Fruit fly (Drosophila melanogaster) whole organism, embryonic: ENCODE results near the gene CG3071.
A peak's percentile ranks its signal among the peaks of the same experiment; 100 is the strongest.

Experiments used
- Atf3 ChIP-seq: fragments of 200-800 bp; sonication (Bioruptor generic); optimal IDR thresholded peaks from 3 replicates; lab custom pipeline; 2016; ENCODE audit warnings: missing biosample characterization, missing genetic modification characterization
- CG10209 ChIP-seq: fragments of 200-800 bp; sonication (Bioruptor generic); optimal IDR thresholded peaks from 3 replicates; lab custom pipeline; 2017; ENCODE audit warnings: missing biosample characterization, mild to moderate bottlenecking, missing genetic modification characterization, missing genetic modification reagents
- CG10267 ChIP-seq: fragments of 200-800 bp; sonication (Bioruptor generic); optimal IDR thresholded peaks from 2 replicates; lab custom pipeline; 2018; ENCODE audit warnings: missing biosample characterization, mild to moderate bottlenecking, missing genetic modification characterization, moderate library complexity
- CG15011 ChIP-seq: fragments of 200-800 bp; sonication (Bioruptor generic); optimal IDR thresholded peaks from 3 replicates; lab custom pipeline; 2018; ENCODE audit warnings: missing biosample characterization, mild to moderate bottlenecking, missing genetic modification characterization
- CG15269 ChIP-seq: fragments of 200-800 bp; sonication (Bioruptor generic); optimal IDR thresholded peaks from 2 replicates; lab custom pipeline; 2018; ENCODE audit warnings: missing biosample characterization, mild to moderate bottlenecking, missing genetic modification characterization, moderate library complexity
- CG1529 ChIP-seq: fragments of 200-800 bp; sonication (Bioruptor generic); optimal IDR thresholded peaks from 3 replicates; lab custom pipeline; 2018; ENCODE audit warnings: missing biosample characterization, missing genetic modification characterization
- CG15601 ChIP-seq: fragments of 200-800 bp; sonication (Bioruptor generic); optimal IDR thresholded peaks from 3 replicates; lab custom pipeline; 2019; ENCODE audit warnings: missing biosample characterization, mild to moderate bottlenecking, missing genetic modification characterization, moderate library complexity
- CG18599 ChIP-seq: fragments of 200-800 bp; sonication (Bioruptor generic); optimal IDR thresholded peaks from 3 replicates; lab custom pipeline; 2017; ENCODE audit warnings: missing biosample characterization, missing genetic modification characterization, mild to moderate bottlenecking, moderate library complexity, missing genetic modification reagents
- CG34224 ChIP-seq: fragments of 200-800 bp; sonication (Bioruptor generic); IDR thresholded peaks from 3 replicates; pipeline ENCODE4 v1.3.6; 2022; ENCODE audit warnings: missing biosample characterization, missing genetic modification characterization; ENCODE audit not compliant: partially characterized antibody
- CG34422 ChIP-seq: fragments of 200-800 bp; sonication (Bioruptor generic); IDR thresholded peaks from 3 replicates; pipeline ENCODE4 v1.3.6; 2022; ENCODE audit warnings: missing biosample characterization, missing genetic modification characterization
- CG4328 ChIP-seq: fragments of 200-800 bp; sonication (Bioruptor generic); optimal IDR thresholded peaks from 3 replicates; lab custom pipeline; 2017; ENCODE audit warnings: missing biosample characterization, missing genetic modification reagents, missing genetic modification characterization
- CG4404 ChIP-seq: fragments of 200-800 bp; sonication (Bioruptor generic); IDR thresholded peaks from 2 replicates; pipeline ENCODE4 v1.3.6; 2022; ENCODE audit warnings: missing biosample characterization, missing genetic modification characterization
- CG4820 ChIP-seq: fragments of 200-800 bp; sonication (Bioruptor generic); optimal IDR thresholded peaks from 3 replicates; lab custom pipeline; 2016; ENCODE audit warnings: missing biosample characterization, missing genetic modification characterization
- CG7357 ChIP-seq: fragments of 200-800 bp; sonication (Bioruptor generic); IDR thresholded peaks from 3 replicates; pipeline ENCODE4 v1.3.6; 2022; ENCODE audit warnings: missing biosample characterization, missing genetic modification characterization
- CG7839 ChIP-seq: fragments of 200-800 bp; sonication (Bioruptor generic); optimal IDR thresholded peaks from 3 replicates; lab custom pipeline; 2018; ENCODE audit warnings: missing biosample characterization, mild to moderate bottlenecking, missing genetic modification characterization, moderate library complexity
- CG8089 ChIP-seq: fragments of 200-800 bp; sonication (Bioruptor generic); optimal IDR thresholded peaks from 3 replicates; lab custom pipeline; 2016; ENCODE audit warnings: missing biosample characterization, missing genetic modification characterization
- CG8290 ChIP-seq, 3 experiments: fragments of 200-800 bp; sonication (Bioruptor generic); optimal IDR thresholded peaks; 2 replicates each; lab custom pipeline; 2016 to 2019; ENCODE audit warnings: missing biosample characterization in 3 of 3, missing genetic modification characterization in 3 of 3, mild to moderate bottlenecking in 2 of 3, moderate library complexity in 1 of 3
- Chrac-16 ChIP-seq: fragments of 200-800 bp; sonication (Bioruptor generic); optimal IDR thresholded peaks from 3 replicates; lab custom pipeline; 2016; ENCODE audit warnings: missing biosample characterization, missing genetic modification characterization
- D19A ChIP-seq: fragments of 200-800 bp; optimal IDR thresholded peaks from 3 replicates; lab custom pipeline; 2019; ENCODE audit warnings: missing biosample characterization, mild to moderate bottlenecking, missing genetic modification characterization, moderate library complexity
- Dek ChIP-seq: fragments of 200-800 bp; sonication (Bioruptor generic); optimal IDR thresholded peaks from 3 replicates; lab custom pipeline; 2019; ENCODE audit warnings: missing biosample characterization, mild to moderate bottlenecking, missing genetic modification characterization, moderate library complexity
- Dref ChIP-seq: fragments of 200-800 bp; sonication (Bioruptor generic); IDR thresholded peaks from 2 replicates; pipeline ENCODE4 v1.3.6; 2022; ENCODE audit warnings: missing biosample characterization, missing genetic modification characterization
- E2f2 ChIP-seq: fragments of 200-800 bp; sonication (Bioruptor generic); IDR thresholded peaks from 2 replicates; pipeline ENCODE4 v1.3.6; 2022; ENCODE audit warnings: missing biosample characterization, missing genetic modification characterization
- Ets97D ChIP-seq: fragments of 200-800 bp; sonication (Bioruptor generic); optimal IDR thresholded peaks from 3 replicates; lab custom pipeline; 2016; ENCODE audit warnings: missing biosample characterization, missing genetic modification characterization
- HmgD ChIP-seq: fragments of 200-800 bp; sonication (Bioruptor generic); optimal IDR thresholded peaks from 3 replicates; lab custom pipeline; 2016; ENCODE audit warnings: missing biosample characterization, missing genetic modification characterization
- Hr3 ChIP-seq: fragments of 200-800 bp; sonication (Bioruptor generic); optimal IDR thresholded peaks from 3 replicates; lab custom pipeline; 2016; ENCODE audit warnings: missing biosample characterization, missing genetic modification characterization
- Hr51 ChIP-seq, 2 experiments: fragments of 200-800 bp; sonication (Bioruptor generic); optimal IDR thresholded peaks; 2 replicates in 1 of 2; 3 replicates in 1 of 2; lab custom pipeline; 2016 to 2018; ENCODE audit warnings: missing biosample characterization in 2 of 2, missing genetic modification characterization in 2 of 2, mild to moderate bottlenecking in 1 of 2, moderate library complexity in 1 of 2
- Nf-YB ChIP-seq: fragments of 200-800 bp; sonication (Bioruptor generic); optimal IDR thresholded peaks from 3 replicates; lab custom pipeline; 2019; ENCODE audit warnings: missing biosample characterization, mild to moderate bottlenecking, missing genetic modification characterization, moderate library complexity
- Pdp1 ChIP-seq, 2 experiments: fragments of 200-800 bp; sonication (Bioruptor generic); optimal IDR thresholded peaks; 3 replicates each; lab custom pipeline; 2016; ENCODE audit warnings: missing biosample characterization in 2 of 2, missing genetic modification characterization in 2 of 2, mild to moderate bottlenecking in 1 of 2, moderate library complexity in 1 of 2
- Rx ChIP-seq: fragments of 200-800 bp; sonication (Bioruptor generic); IDR thresholded peaks from 2 replicates; pipeline ENCODE4 v1.3.6; 2022; ENCODE audit warnings: missing biosample characterization, missing genetic modification characterization
- Sry-δ ChIP-seq: fragments of 200-800 bp; sonication (Bioruptor generic); optimal IDR thresholded peaks from 2 replicates; lab custom pipeline; 2016; ENCODE audit warnings: missing biosample characterization, missing genetic modification characterization
- Ssrp ChIP-seq: fragments of 200-800 bp; sonication (Bioruptor generic); optimal IDR thresholded peaks from 2 replicates; lab custom pipeline; 2018; ENCODE audit warnings: missing biosample characterization, mild to moderate bottlenecking, missing genetic modification characterization, moderate library complexity
- aop ChIP-seq: fragments of 200-800 bp; sonication (Bioruptor generic); IDR thresholded peaks from 2 replicates; pipeline ENCODE4 v1.3.6; 2022; ENCODE audit warnings: missing biosample characterization, missing genetic modification characterization
- btn ChIP-seq: fragments of 200-800 bp; sonication (Bioruptor generic); optimal IDR thresholded peaks from 2 replicates; lab custom pipeline; 2016; ENCODE audit warnings: missing biosample characterization, missing genetic modification characterization
- da ChIP-seq: fragments of 200-800 bp; sonication (Bioruptor generic); optimal IDR thresholded peaks from 2 replicates; lab custom pipeline; 2016; ENCODE audit warnings: missing biosample characterization, missing genetic modification characterization
- dm ChIP-seq: fragments of 200-800 bp; sonication (Bioruptor generic); optimal IDR thresholded peaks from 3 replicates; lab custom pipeline; 2016; ENCODE audit warnings: missing biosample characterization, missing genetic modification characterization
- dmrt11E ChIP-seq: fragments of 200-800 bp; sonication (Bioruptor generic); optimal IDR thresholded peaks from 3 replicates; lab custom pipeline; 2018; ENCODE audit warnings: missing biosample characterization, mild to moderate bottlenecking, missing genetic modification characterization, moderate library complexity
- gce ChIP-seq: fragments of 200-800 bp; sonication (Bioruptor generic); IDR thresholded peaks from 3 replicates; pipeline ENCODE4 v1.3.6; 2022; ENCODE audit warnings: missing biosample characterization, missing genetic modification characterization
- gfzf ChIP-seq: fragments of 200-800 bp; sonication (Bioruptor generic); optimal IDR thresholded peaks from 2 replicates; lab custom pipeline; 2016; ENCODE audit warnings: missing biosample characterization, mild to moderate bottlenecking, missing genetic modification characterization, moderate library complexity
- her ChIP-seq: fragments of 200-800 bp; sonication (Bioruptor generic); optimal IDR thresholded peaks from 2 replicates; lab custom pipeline; 2016; ENCODE audit warnings: missing biosample characterization, missing genetic modification characterization
- knrl ChIP-seq: fragments of 200-800 bp; sonication (Bioruptor generic); IDR thresholded peaks from 3 replicates; pipeline ENCODE4 v1.3.6; 2022; ENCODE audit warnings: missing biosample characterization, missing genetic modification characterization; ENCODE audit not compliant: partially characterized antibody
- pan ChIP-seq, 4 experiments: fragments of >200 bp in 3 of 4; fragments of 200-800 bp in 1 of 4; sonication (Bioruptor generic) in 1 of 4; optimal IDR thresholded peaks in 3 of 4; IDR thresholded peaks in 1 of 4; 2 replicates each; pipeline versions ENCODE4 v1.3.6 to Lab custom; 2017 to 2022; ENCODE audit warnings: missing biosample characterization in 2 of 4, missing genetic modification characterization in 2 of 4, mixed read lengths in 1 of 4
- shn ChIP-seq: fragments of 200-800 bp; sonication (Bioruptor generic); optimal IDR thresholded peaks from 3 replicates; lab custom pipeline; 2016; ENCODE audit warnings: missing biosample characterization, missing genetic modification characterization
- so ChIP-seq: fragments of 200-800 bp; sonication (Bioruptor generic); IDR thresholded peaks from 3 replicates; pipeline ENCODE4 v1.3.6; 2022; ENCODE audit warnings: missing biosample characterization, missing genetic modification characterization
- tgo ChIP-seq: fragments of 200-800 bp; sonication (Bioruptor generic); IDR thresholded peaks from 3 replicates; pipeline ENCODE4 v1.3.6; 2022; ENCODE audit warnings: missing biosample characterization, missing genetic modification characterization
- toy ChIP-seq: fragments of 200-800 bp; sonication (Bioruptor generic); IDR thresholded peaks from 2 replicates; pipeline ENCODE4 v1.3.6; 2022; ENCODE audit warnings: missing biosample characterization, missing genetic modification characterization
- tup ChIP-seq: fragments of 200-800 bp; sonication (Bioruptor generic); optimal IDR thresholded peaks from 2 replicates; lab custom pipeline; 2016; ENCODE audit warnings: missing biosample characterization, mild to moderate bottlenecking, missing genetic modification characterization, moderate library complexity
- vvl ChIP-seq: fragments of 200-800 bp; sonication (Bioruptor generic); IDR thresholded peaks from 2 replicates; pipeline ENCODE4 v1.3.6; 2022; ENCODE audit warnings: missing biosample characterization, missing genetic modification characterization
- yki ChIP-seq: fragments of >200 bp; optimal IDR thresholded peaks from 3 replicates; lab custom pipeline; 2018
- zen ChIP-seq: fragments of 200-800 bp; sonication (Bioruptor generic); optimal IDR thresholded peaks from 3 replicates; lab custom pipeline; 2018; ENCODE audit warnings: missing biosample characterization, mild to moderate bottlenecking, missing genetic modification characterization, moderate library complexity
- zf30C ChIP-seq: fragments of 200-800 bp; sonication (Bioruptor generic); optimal IDR thresholded peaks from 3 replicates; lab custom pipeline; 2018; ENCODE audit warnings: missing biosample characterization, mild to moderate bottlenecking, missing genetic modification characterization

Gene CG3071

dm6 chrX:2262511-2262910 is at the start of gene CG3071, which contains the start of gene temp (continued):
- TF ChIP-seq toy (GFP tag; lab: Robert Waterston, UW) (no peak), her (GFP tag; lab: Kevin White, UChicago) (no peak), CG4820 (GFP tag; lab: Kevin White, UChicago) (peak; percentile 44), Sry-δ (GFP tag; lab: Kevin White, UChicago) (peak; percentile 44), dmrt11E (tag; lab: Kevin White, UChicago) (peak; percentile 54), CG34422 (0 out of 3 replicates have a peak, but pooled peaks have one; percentile 24), gfzf (GFP tag; lab: Kevin White, UChicago) (peak; percentile 64), Nf-YB (GFP tag; lab: Kevin White, UChicago) (peak; percentile 34), D19A (tag; lab: Kevin White, UChicago) (peak; percentile 19), Pdp1 (GFP tag; optimal IDR thresholded peaks at IDR 0.05; lab: Kevin White, UChicago) (peak; percentile 51 to 56), tup (no peak), yki (no peak), aop (GFP tag; lab: Robert Waterston, UW) (no peak), CG7357 (GFP tag; lab: Robert Waterston, UW) (peak; percentile 25; the same call in 1 of the 3 replicates), E2f2 (GFP tag; lab: Robert Waterston, UW) (peak; percentile 47), HmgD (no peak), CG4404 (GFP tag; lab: Robert Waterston, UW) (peak; percentile 66), Hr3 (peak; percentile 72), Dref (peak; percentile 40), gce (no peak), zen (tag; lab: Kevin White, UChicago) (peak; percentile 21), tgo (GFP tag; lab: Robert Waterston, UW) (peak; percentile 54; the same call in 2 of the 3 replicates), Ets97D (peak; percentile 66), da (GFP tag; lab: Kevin White, UChicago) (no peak), pan (optimal IDR thresholded peaks at IDR 0.05; lab: Kevin White, UChicago) (no peak), pan (GFP tag; optimal IDR thresholded peaks at IDR 0.05 in 1 of 2, IDR thresholded peaks at IDR 0.05 in 1 of 2) (peak in 1 of 2 experiments; percentile 39), CG8290 (GFP tag; optimal IDR thresholded peaks at IDR 0.05; lab: Kevin White, UChicago) (peak; percentile 47), CG8290 (tag; optimal IDR thresholded peaks at IDR 0.05; lab: Kevin White, UChicago) (peak in 1 of 2 experiments; percentile 36), Hr51 (GFP tag; optimal IDR thresholded peaks at IDR 0.05; lab: Kevin White, UChicago) (peak; percentile 60 to 62), CG15011 (GFP tag; lab: Kevin White, UChicago) (peak; percentile 42), CG7839 (tag; lab: Kevin White, UChicago) (peak; percentile 69), dm (GFP tag; lab: Kevin White, UChicago) (peak; percentile 97), Dek (tag; lab: Kevin White, UChicago) (peak; percentile 66), Rx (GFP tag; lab: Robert Waterston, UW) (no peak), CG10267 (tag; lab: Kevin White, UChicago) (peak; percentile 65), zf30C (GFP tag; lab: Kevin White, UChicago) (no peak), CG8089 (GFP tag; lab: Kevin White, UChicago) (peak; percentile 7), CG10209 (GFP tag; lab: Kevin White, UChicago) (peak; percentile 42), CG4328 (GFP tag; lab: Kevin White, UChicago) (peak; percentile 51), vvl (GFP tag; lab: Robert Waterston, UW) (no peak), CG15269 (tag; lab: Kevin White, UChicago) (peak; percentile 61), CG34224 (GFP tag; lab: Robert Waterston, UW) (no peak), Atf3 (GFP tag; lab: Kevin White, UChicago) (peak; percentile 36), so (no peak), shn (GFP tag; lab: Kevin White, UChicago) (peak; percentile 69), CG18599 (GFP tag; lab: Kevin White, UChicago) (peak; percentile 76), Chrac-16 (GFP tag; lab: Kevin White, UChicago) (peak; percentile 66), CG15601 (tag; lab: Kevin White, UChicago) (peak; percentile 63), CG1529 (GFP tag; lab: Kevin White, UChicago) (peak; percentile 4), knrl (GFP tag; lab: Robert Waterston, UW) (peak; percentile 30; the same call in 1 of the 3 replicates), btn (no peak), Ssrp (tag; lab: Kevin White, UChicago) (peak; percentile 56)
